Fruit fly (Drosophila melanogaster) whole organism, pupa: Measurements from ENCODE around the gene Rsbp15.

Experiments used
- CG10348 ChIP-seq: fragments of 200-800 bp; sonication (Bioruptor generic); IDR thresholded peaks from 2 replicates; pipeline ENCODE4 v1.3.6; 2022; ENCODE audit warnings: missing biosample characterization, missing genetic modification characterization
- CG12605 ChIP-seq: fragments of 200-800 bp; sonication (Bioruptor generic); IDR thresholded peaks from 2 replicates; pipeline ENCODE4 v1.3.6; 2022; ENCODE audit warnings: missing biosample characterization, missing genetic modification characterization
- CG13204 ChIP-seq: fragments of 200-800 bp; sonication (Bioruptor generic); optimal IDR thresholded peaks from 2 replicates; lab custom pipeline; 2018; ENCODE audit warnings: missing biosample characterization, mild to moderate bottlenecking, missing genetic modification characterization, moderate library complexity
- CG14655 ChIP-seq: fragments of 200-800 bp; sonication (Bioruptor generic); optimal IDR thresholded peaks from 3 replicates; lab custom pipeline; 2017; ENCODE audit warnings: mild to moderate bottlenecking, missing biosample characterization, missing genetic modification reagents, missing genetic modification characterization
- CG15710 ChIP-seq: fragments of 200-800 bp; sonication (Bioruptor generic); optimal IDR thresholded peaks from 2 replicates; lab custom pipeline; 2018; ENCODE audit warnings: missing biosample characterization, mild to moderate bottlenecking, missing genetic modification characterization, moderate library complexity
- CG17806 ChIP-seq: fragments of 200-800 bp; sonication (Bioruptor generic); optimal IDR thresholded peaks from 2 replicates; lab custom pipeline; 2018; ENCODE audit warnings: missing biosample characterization, mild to moderate bottlenecking, missing genetic modification characterization, moderate library complexity
- CG32121 ChIP-seq: fragments of 200-800 bp; sonication (Bioruptor generic); IDR thresholded peaks from 2 replicates; pipeline ENCODE4 v1.3.6; 2022; ENCODE audit warnings: missing biosample characterization, missing genetic modification characterization
- CG34367 ChIP-seq: fragments of 200-800 bp; sonication (Bioruptor generic); optimal IDR thresholded peaks from 2 replicates; lab custom pipeline; 2018; ENCODE audit warnings: missing biosample characterization, mild to moderate bottlenecking, missing genetic modification characterization
- CG4496 ChIP-seq: fragments of 200-800 bp; sonication (Bioruptor generic); IDR thresholded peaks from 3 replicates; pipeline ENCODE4 v1.3.6; 2022; ENCODE audit warnings: missing biosample characterization, missing genetic modification characterization
- CG8159 ChIP-seq: fragments of 200-800 bp; sonication (Bioruptor generic); optimal IDR thresholded peaks from 3 replicates; lab custom pipeline; 2018; ENCODE audit warnings: missing biosample characterization, mild to moderate bottlenecking, missing genetic modification characterization, moderate library complexity
- CG8301 ChIP-seq: fragments of 200-800 bp; sonication (Bioruptor generic); optimal IDR thresholded peaks from 2 replicates; lab custom pipeline; 2018; ENCODE audit warnings: missing biosample characterization, mild to moderate bottlenecking, missing genetic modification characterization
- CG9948 ChIP-seq: fragments of 200-800 bp; sonication (Bioruptor generic); optimal IDR thresholded peaks from 2 replicates; lab custom pipeline; 2018; ENCODE audit warnings: missing biosample characterization, mild to moderate bottlenecking, missing genetic modification characterization, moderate library complexity
- D1 ChIP-seq: fragments of 200-800 bp; sonication (Bioruptor generic); optimal IDR thresholded peaks from 2 replicates; lab custom pipeline; 2018; ENCODE audit warnings: missing biosample characterization, mild to moderate bottlenecking, missing genetic modification characterization, moderate library complexity
- EcR ChIP-seq: fragments of 200-800 bp; sonication (Bioruptor generic); optimal IDR thresholded peaks from 3 replicates; lab custom pipeline; 2019; ENCODE audit warnings: missing biosample characterization, missing genetic modification characterization, mild to moderate bottlenecking, moderate library complexity, missing genetic modification reagents
- Ets98B ChIP-seq: fragments of 200-800 bp; sonication (Bioruptor generic); IDR thresholded peaks from 2 replicates; pipeline ENCODE4 v1.3.6; 2022; ENCODE audit warnings: missing biosample characterization, missing genetic modification characterization
- Pif1A ChIP-seq: fragments of 200-800 bp; sonication (Bioruptor generic); optimal IDR thresholded peaks from 3 replicates; lab custom pipeline; 2016; ENCODE audit warnings: missing biosample characterization, missing genetic modification characterization
- Pif1B ChIP-seq: fragments of 200-800 bp; sonication (Bioruptor generic); optimal IDR thresholded peaks from 3 replicates; lab custom pipeline; 2016; ENCODE audit warnings: missing biosample characterization, missing genetic modification characterization
- Snoo ChIP-seq: fragments of 200-800 bp; sonication (Bioruptor generic); optimal IDR thresholded peaks from 3 replicates; lab custom pipeline; 2017; ENCODE audit warnings: missing biosample characterization, mild to moderate bottlenecking, missing genetic modification characterization, inconsistent platforms
- fd96Ca ChIP-seq: fragments of 200-800 bp; sonication (Bioruptor generic); IDR thresholded peaks from 3 replicates; pipeline ENCODE4 v1.3.6; 2022; ENCODE audit warnings: missing biosample characterization, missing genetic modification characterization
- gl ChIP-seq: fragments of 200-800 bp; sonication (Bioruptor generic); optimal IDR thresholded peaks from 2 replicates; lab custom pipeline; 2018; ENCODE audit warnings: missing biosample characterization, mild to moderate bottlenecking, missing genetic modification characterization
- rn ChIP-seq: fragments of 200-800 bp; sonication (Bioruptor generic); IDR thresholded peaks from 2 replicates; pipeline ENCODE4 v1.3.6; 2022; ENCODE audit warnings: missing biosample characterization, missing genetic modification characterization

The Rsbp15 gene

DNA sequence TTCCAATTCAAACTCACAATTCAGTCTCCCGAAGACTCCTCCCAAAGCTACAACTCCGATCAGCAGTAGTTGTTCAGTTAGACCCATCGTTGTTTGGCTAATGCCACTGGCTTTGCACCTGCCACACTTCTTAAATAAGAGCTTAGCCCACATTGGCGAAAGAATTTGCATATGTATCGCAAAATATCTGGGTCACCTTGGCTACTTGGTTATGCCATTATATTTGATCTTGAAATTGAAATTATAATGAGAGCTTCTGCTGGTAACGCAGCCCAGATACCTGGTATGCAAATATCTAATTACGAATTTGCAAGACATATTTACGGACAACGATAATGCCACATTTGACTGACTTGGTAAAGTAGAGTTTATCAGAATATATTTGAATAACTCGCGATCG lies 2.7 kb downstream of the Rsbp15 start, which contains the start of gene CG17404:
CG17404 (minus strand) TSS at position 101 of the 400 bp plus-strand sequence.
- TF ChIP-seq Pif1B (GFP tag; lab: Kevin White, UChicago) (no peak), CG34367 (tag; lab: Kevin White, UChicago) (no peak), CG12605 (GFP tag; lab: Robert Waterston, UW) (no peak), CG8159 (tag; lab: Kevin White, UChicago) (no peak), CG14655 (GFP tag; lab: Kevin White, UChicago) (no peak), EcR (GFP tag; lab: Kevin White, UChicago) (no peak), CG32121 (no peak), Pif1A (GFP tag; lab: Kevin White, UChicago) (no peak), CG13204 (GFP tag; lab: Kevin White, UChicago) (no peak), CG8301 (tag; lab: Kevin White, UChicago) (no peak), CG4496 (GFP tag; lab: Robert Waterston, UW) (no peak), CG15710 (tag; lab: Kevin White, UChicago) (no peak), CG17806 (tag; lab: Kevin White, UChicago) (no peak), CG10348 (GFP tag; lab: Robert Waterston, UW) (no peak), fd96Ca (GFP tag; lab: Robert Waterston, UW) (no peak), rn (no peak)

DNA sequence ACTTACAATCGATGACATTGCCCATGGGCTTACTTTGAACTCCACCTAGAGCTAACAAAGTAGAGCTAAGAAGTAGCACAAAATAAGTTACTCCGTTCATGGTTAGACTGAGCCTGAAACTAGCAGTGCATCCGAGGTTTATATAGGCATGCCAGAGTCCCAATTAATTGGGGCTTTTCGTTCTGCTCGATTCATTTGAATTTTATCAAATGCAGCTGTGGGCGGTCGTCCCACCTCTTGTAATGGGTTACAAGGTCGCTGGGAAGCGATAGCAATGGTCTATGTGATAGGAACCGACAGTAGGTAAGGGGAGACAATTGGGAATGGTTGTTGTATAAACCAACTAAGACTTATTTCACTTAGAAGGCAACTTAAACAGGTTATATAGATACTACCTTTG lies 4.1 kb downstream of the Rsbp15 start, which contains the start of gene CG12256:
CG12256 (minus strand) TSS at position 101 of the 400 bp plus-strand sequence.
- TF ChIP-seq CG32121, result no peak
- no peak for TF ChIP-seq CG8159 (tag; lab: Kevin White, UChicago)
- no peak for TF ChIP-seq CG17806 (tag; lab: Kevin White, UChicago)
- no peak for TF ChIP-seq CG14655 (GFP tag; lab: Kevin White, UChicago)
- no peak for TF ChIP-seq Pif1B (GFP tag; lab: Kevin White, UChicago)
- no peak for TF ChIP-seq D1 (tag; lab: Kevin White, UChicago)
- no peak for TF ChIP-seq Pif1A (GFP tag; lab: Kevin White, UChicago)
- no peak for TF ChIP-seq gl (tag; lab: Kevin White, UChicago)
- no peak for TF ChIP-seq fd96Ca (GFP tag; lab: Robert Waterston, UW)
- TF ChIP-seq CG12605 (GFP tag; lab: Robert Waterston, UW), result no peak
- TF ChIP-seq Snoo, result no peak
- no peak for TF ChIP-seq CG13204 (GFP tag; lab: Kevin White, UChicago)
- TF ChIP-seq CG8301 (tag; lab: Kevin White, UChicago), result no peak
- no peak for TF ChIP-seq CG15710 (tag; lab: Kevin White, UChicago)
- no peak for TF ChIP-seq CG4496 (GFP tag; lab: Robert Waterston, UW)
- TF ChIP-seq EcR (GFP tag; lab: Kevin White, UChicago), result no peak
- TF ChIP-seq CG9948 (tag; lab: Kevin White, UChicago), result no peak
- TF ChIP-seq CG34367 (tag; lab: Kevin White, UChicago), result no peak
- TF ChIP-seq Ets98B (GFP tag; lab: Robert Waterston, UW), result no peak

DNA sequence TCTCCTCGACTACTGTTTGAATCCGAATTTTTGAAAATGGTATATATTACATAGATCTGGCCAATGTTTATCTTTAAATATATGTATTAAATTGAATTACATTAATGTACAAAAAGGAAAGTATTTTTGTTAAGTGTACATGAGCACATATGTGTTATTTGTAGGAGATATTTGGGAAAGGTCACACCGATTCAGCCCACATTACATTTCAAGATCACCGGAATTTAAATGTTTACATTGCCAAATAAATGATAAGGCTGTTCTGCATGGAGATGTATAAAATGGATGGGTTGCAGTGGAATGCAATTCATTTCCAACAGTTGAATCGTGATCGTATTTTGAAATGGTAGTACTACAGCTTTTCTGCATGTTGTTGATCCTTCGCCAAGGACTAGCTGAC lies 6.9 kb downstream of the Rsbp15 start, which contains the start of gene CG3916:
CG3916 (plus strand) TSS at position 301 of the 400 bp plus-strand sequence.
- TF ChIP-seq fd96Ca (GFP tag; lab: Robert Waterston, UW), result no peak
- no peak for TF ChIP-seq EcR (GFP tag; lab: Kevin White, UChicago)
- TF ChIP-seq CG12605 (GFP tag; lab: Robert Waterston, UW), result no peak
- no peak for TF ChIP-seq CG34367 (tag; lab: Kevin White, UChicago)

DNA sequence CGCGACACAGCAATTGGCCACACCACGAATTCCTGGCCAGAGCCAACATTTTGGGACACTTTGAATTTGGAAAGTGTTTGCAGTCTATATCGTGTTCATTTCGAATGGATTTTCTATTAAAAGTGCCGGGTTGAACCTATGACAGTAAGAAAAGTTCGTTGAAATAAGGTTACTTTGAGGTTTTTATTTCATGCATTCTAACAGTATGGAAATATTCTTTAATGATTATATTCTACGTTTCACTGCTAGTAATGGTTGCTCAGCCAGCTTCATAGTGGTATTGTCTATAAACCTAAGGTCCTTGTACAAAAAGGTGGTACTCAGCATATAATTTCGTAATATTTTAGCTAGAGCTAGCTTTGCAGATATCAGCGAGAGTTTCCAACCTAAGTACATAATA lies 10.4 kb downstream of the Rsbp15 start, which contains the start of gene Pglym87:
Pglym87 (minus strand) TSS at position 101 of the 400 bp plus-strand sequence.
- TF ChIP-seq CG14655 (GFP tag; lab: Kevin White, UChicago), result no peak

DNA sequence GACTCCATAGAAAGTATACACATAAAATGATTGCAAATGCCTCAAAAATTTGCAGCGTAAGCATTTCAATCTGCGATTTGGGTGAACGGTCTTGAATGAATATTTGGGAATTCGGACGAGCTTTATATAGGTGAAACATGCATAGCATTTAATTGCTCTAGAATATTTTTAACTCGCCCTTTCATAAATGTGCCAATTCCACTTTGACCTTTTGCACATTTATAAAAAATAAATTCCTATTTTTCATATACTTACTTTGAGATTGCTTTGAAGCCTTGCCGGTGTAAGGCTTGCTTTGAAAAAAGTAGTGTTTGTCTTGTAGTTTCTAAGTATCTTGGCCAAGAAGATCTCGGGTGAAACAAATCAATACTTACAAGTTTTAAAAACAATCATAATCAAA lies 12.4 kb downstream of the Rsbp15 start, which contains the start of gene Cyp313a5:
Cyp313a5 (minus strand) TSS at position 101 of the 400 bp plus-strand sequence.
- TF ChIP-seq D1 (tag; lab: Kevin White, UChicago), result no peak
- TF ChIP-seq gl (tag; lab: Kevin White, UChicago), result no peak
- TF ChIP-seq rn, result no peak
- TF ChIP-seq CG15710 (tag; lab: Kevin White, UChicago), result no peak
- TF ChIP-seq Snoo, result no peak
- TF ChIP-seq Ets98B (GFP tag; lab: Robert Waterston, UW), result no peak
- no peak for TF ChIP-seq CG14655 (GFP tag; lab: Kevin White, UChicago)
- no peak for TF ChIP-seq CG10348 (GFP tag; lab: Robert Waterston, UW)
- TF ChIP-seq CG8159 (tag; lab: Kevin White, UChicago), result no peak
- no peak for TF ChIP-seq EcR (GFP tag; lab: Kevin White, UChicago)
- no peak for TF ChIP-seq Pif1A (GFP tag; lab: Kevin White, UChicago)
- TF ChIP-seq CG17806 (tag; lab: Kevin White, UChicago), result no peak

DNA sequence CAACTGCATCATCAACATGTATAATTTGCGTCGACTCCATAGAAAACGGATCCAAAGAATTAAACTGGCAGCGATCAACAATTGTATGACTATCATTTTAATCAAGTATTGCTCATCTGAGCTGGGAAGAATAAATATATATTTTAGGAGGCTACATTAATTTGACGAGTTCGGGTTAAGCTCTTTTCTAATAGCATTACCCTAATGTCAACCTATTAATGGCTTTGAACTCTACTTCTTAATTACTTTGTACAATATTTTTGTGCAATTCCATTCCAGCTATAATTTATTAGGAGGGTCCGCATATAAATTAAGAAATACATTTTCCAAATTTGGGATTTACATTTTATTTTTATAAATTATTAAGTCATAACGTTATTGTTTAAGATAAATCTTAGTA lies 14.6 kb downstream of the Rsbp15 start, which contains the start of gene Cyp313a2:
Cyp313a2 (minus strand) TSS at position 101 of the 400 bp plus-strand sequence.
- TF ChIP-seq rn (no peak), Pif1B (GFP tag; lab: Kevin White, UChicago) (no peak), CG4496 (GFP tag; lab: Robert Waterston, UW) (no peak), CG8159 (tag; lab: Kevin White, UChicago) (no peak), CG12605 (GFP tag; lab: Robert Waterston, UW) (no peak), CG17806 (tag; lab: Kevin White, UChicago) (no peak), CG15710 (tag; lab: Kevin White, UChicago) (no peak), D1 (tag; lab: Kevin White, UChicago) (no peak), CG8301 (tag; lab: Kevin White, UChicago) (no peak)
